Worm (Caenorhabditis elegans): ENCODE results near the gene npr-32.

DNA sequence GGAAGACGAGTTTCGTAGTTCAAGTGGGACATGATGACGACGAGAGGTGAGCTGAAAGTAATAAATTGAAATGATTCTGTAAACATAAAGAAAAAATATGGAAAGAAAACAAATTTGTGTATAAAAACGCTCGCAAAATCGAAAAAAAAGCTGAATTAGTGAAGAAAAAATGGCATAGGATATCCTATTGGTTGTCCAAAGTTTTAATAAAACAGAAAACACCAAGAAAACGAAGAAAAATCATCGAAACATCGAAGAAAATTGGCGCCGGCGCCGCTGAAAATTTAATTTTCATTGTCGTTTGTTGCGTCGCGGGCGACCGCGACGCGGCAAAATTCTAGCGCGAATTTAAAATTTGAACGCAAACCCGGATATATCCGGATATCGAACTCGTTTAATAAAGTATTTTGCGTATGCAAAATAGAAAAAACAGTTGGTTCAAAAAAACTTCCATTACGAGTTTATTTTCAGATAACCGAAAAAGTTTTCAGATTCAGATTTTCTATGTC lies 42.8 kb upstream of the npr-32 start, which contains the start of gene gln-5:
- TF ChIP-seq ceh-36 (tag; optimal IDR thresholded peaks at IDR 0.05) (no peak), sea-1 (GFP tag; conservative IDR thresholded peaks at IDR 0.05) (no peak), scrt-1 (GFP tag; IDR thresholded peaks at IDR 0.05) (no peak)
